Fruit fly (Drosophila melanogaster): ENCODE measurements around the gene CG7465.

Gene CG7465

DNA sequence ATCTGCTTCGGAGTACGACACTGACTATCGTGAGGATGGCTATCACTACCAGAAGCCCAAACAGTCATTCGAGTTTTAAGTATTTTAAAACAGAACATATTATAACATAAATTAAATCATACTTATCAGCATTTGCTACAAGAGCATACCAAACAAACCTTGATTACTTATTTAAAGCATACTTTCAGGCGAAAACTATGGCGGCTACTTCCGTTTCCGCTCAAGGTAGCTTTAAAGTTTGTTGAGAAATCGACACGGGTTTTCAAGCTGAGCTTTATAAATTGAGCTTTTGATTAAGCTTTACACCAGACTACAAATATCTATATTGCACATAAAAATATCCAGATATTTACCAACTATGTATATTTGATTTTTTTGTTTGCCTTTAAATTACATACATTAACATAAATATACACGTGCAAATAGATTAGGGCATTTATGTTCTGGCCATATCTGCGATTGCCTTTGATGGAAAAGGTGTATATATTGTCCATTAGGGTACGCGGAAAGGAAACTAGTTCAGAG, 5.1 kb upstream of the CG7465 start (continued):
- TF ChIP-seq dsx (GFP tag; optimal IDR thresholded peaks at IDR 0.05; ENCODE audit: poor library complexity, severe bottlenecking) (no peak), CG9139 (GFP tag; optimal IDR thresholded peaks at IDR 0.05) (peak; percentile 40), Hr4 (GFP tag; optimal IDR thresholded peaks at IDR 0.05) (peak; percentile 61), OdsH (GFP tag; optimal IDR thresholded peaks at IDR 0.05) (peak; percentile 50), CG11902 (GFP tag; optimal IDR thresholded peaks at IDR 0.05) (no peak), CG6808 (GFP tag; optimal IDR thresholded peaks at IDR 0.05) (peak; percentile 14), CG16779 (tag; optimal IDR thresholded peaks at IDR 0.05) (peak; percentile 22), CG15336 (GFP tag; IDR thresholded peaks at IDR 0.05) (peak; percentile 48; the same call in 1 of the 2 replicates)

DNA sequence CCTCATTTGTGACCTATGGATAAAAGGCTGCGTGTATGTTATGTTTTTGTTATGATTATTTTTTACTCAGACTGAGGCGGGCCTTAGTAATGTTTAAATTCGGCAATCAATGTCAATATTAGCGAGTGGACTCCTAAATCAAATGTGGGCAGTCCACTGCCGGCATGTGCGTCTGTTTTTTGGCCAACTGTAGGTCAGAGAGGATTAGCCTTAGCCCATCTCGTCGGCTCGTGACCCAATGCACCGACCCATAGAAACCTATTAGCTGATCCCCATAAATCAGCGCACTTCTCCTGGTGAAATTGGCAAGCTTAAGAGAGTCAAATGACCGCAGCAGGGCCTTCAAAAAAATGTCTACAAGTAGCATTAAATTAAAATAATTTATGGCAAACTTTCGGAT, 4.4 kb upstream of the CG7465 start:
- TF ChIP-seq CG11762 (GFP tag; optimal IDR thresholded peaks at IDR 0.05; ENCODE audit: insufficient read depth), result no peak
- TF ChIP-seq CG8119 (GFP tag; IDR thresholded peaks at IDR 0.05), result 0 out of 3 replicates have a peak, but pooled peaks have one; percentile 2

DNA sequence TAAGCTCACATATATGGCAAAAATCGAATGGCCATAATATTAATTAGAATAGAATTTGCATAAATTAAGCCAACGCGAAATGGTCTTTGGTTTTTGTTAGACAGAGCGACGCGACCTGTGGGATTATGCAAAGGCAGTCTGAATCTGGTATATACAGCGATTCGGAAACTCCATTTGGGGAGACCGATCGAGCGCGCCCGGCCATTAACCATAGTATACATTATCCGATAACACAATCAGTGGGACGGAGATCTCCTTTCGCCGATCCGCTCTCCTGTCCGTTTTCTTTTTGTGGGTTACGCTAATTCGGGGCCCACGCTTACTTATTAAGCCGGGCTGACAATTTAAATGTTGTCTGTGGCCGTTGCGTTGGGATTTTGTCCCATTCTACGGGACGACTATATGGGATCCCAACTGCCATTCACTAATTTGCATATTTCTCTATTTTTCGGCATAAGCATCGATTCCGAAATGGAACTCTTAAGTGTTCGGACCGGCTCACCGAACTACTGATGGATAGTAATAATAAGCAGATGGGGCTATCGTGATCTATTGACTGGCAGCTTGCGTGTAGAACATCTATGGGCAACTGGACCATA, 2.3 kb upstream of the CG7465 start:
- no peak for TF ChIP-seq CG8632 (GFP tag; optimal IDR thresholded peaks at IDR 0.05)

DNA sequence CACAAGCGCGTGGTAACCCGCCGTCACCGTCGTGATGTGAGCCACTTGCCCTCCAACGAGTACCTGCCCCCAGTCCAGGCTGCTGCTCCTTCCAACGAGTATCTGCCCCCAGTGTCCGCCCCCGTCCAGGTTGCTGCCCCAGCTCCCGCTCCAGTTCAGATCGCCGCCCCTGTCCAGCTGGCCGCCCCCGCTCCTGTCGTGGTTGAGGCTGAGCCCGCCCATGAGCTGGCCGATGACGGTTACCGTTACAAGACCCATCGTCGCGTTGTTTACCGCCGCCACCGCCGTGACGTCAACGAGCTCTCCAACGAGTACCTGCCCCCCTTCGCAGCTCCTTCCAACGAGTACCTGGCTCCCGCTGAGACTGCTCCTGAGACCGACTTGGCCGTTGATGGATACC, 681 bp downstream of the CG7465 start:
- TF ChIP-seq Sox14 (GFP tag; optimal IDR thresholded peaks at IDR 0.05), result no peak
- no peak for TF ChIP-seq salr (GFP tag; optimal IDR thresholded peaks at IDR 0.05)
- no peak for TF ChIP-seq esn (GFP tag; optimal IDR thresholded peaks at IDR 0.05)
- TF ChIP-seq CG6854 (GFP tag; optimal IDR thresholded peaks at IDR 0.05), result no peak
- TF ChIP-seq achi (GFP tag; optimal IDR thresholded peaks at IDR 0.05), result no peak
- no peak for TF ChIP-seq CG6276 (GFP tag; optimal IDR thresholded peaks at IDR 0.05)

DNA sequence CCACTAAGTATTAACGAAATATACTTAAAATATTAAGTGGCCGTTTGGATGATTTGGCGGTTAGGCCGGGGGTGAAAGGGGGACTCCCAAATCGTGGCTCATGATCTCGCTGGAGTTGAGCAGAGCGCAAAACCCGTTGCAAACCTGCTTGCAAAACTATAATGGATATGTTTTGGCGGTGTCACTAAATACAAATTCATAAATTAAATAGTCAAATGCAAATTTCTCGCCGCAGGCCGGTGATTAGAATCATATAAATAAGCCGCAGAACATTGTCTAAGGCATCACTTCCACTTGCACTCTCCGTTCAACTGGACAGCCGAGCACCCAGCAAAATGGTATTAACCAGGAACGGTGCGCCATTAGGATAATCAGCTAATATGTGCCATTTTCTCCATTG, 2.4 kb downstream of the CG7465 start, which contains the start of gene CG11350:
Gene CG11350, plus strand, starts transcription at position 301 of the 400 bp plus-strand sequence.
- TF ChIP-seq CG6163 (GFP tag; IDR thresholded peaks at IDR 0.05), result no peak
- no peak for TF ChIP-seq salr (GFP tag; optimal IDR thresholded peaks at IDR 0.05)
- TF ChIP-seq Gug (GFP tag; IDR thresholded peaks at IDR 0.05), result no peak
- TF ChIP-seq CG16779 (tag; optimal IDR thresholded peaks at IDR 0.05), result no peak

DNA sequence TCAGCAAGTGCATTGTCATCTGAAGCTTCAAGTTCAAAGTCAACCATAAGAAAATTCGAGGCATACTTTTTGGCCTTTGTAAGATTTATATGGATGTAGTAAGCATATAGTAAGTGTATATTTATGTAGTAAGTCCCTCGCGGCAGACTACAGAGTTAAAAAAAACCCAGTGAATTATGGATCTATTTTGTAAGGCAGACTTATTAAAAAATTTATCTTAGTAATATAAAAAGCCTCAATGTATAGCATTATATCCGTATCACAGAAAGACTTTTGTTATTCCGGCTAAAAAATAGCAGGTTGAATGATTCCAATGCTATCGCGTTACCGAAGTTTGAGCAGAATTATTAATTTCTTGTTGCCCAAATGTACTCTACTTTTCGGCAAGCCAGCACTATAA, 4.5 kb downstream of the CG7465 start:
- no peak for TF ChIP-seq acj6 (GFP tag; optimal IDR thresholded peaks at IDR 0.05)
- TF ChIP-seq dsx (GFP tag; optimal IDR thresholded peaks at IDR 0.05; ENCODE audit: poor library complexity, severe bottlenecking), result no peak
- TF ChIP-seq Eip78C (GFP tag), result peak; percentile 65
- no peak for TF ChIP-seq Ets21C (GFP tag; optimal IDR thresholded peaks at IDR 0.05)
- no peak for TF ChIP-seq Lpt (GFP tag; optimal IDR thresholded peaks at IDR 0.05)
- TF ChIP-seq CG1621 (tag; optimal IDR thresholded peaks at IDR 0.05), result no peak
- TF ChIP-seq Smox (GFP tag; optimal IDR thresholded peaks at IDR 0.05), result peak; percentile 3
- no peak for TF ChIP-seq CG10669 (GFP tag; optimal IDR thresholded peaks at IDR 0.05)
- TF ChIP-seq CG4318 (GFP tag; optimal IDR thresholded peaks at IDR 0.05), result no peak
- TF ChIP-seq achi (GFP tag; optimal IDR thresholded peaks at IDR 0.05), result peak; percentile 1
- TF ChIP-seq Sox102F (GFP tag; optimal IDR thresholded peaks at IDR 0.05), result no peak
- no peak for TF ChIP-seq spab (GFP tag; optimal IDR thresholded peaks at IDR 0.05)
- no peak for TF ChIP-seq CG7368 (GFP tag; optimal IDR thresholded peaks at IDR 0.05)
- peak; percentile 24 for TF ChIP-seq Hr4 (GFP tag; optimal IDR thresholded peaks at IDR 0.05)
- TF ChIP-seq CG32006 (GFP tag; optimal IDR thresholded peaks at IDR 0.05), result no peak
- no peak for TF ChIP-seq Met (GFP tag; optimal IDR thresholded peaks at IDR 0.05)
- TF ChIP-seq lz (GFP tag; optimal IDR thresholded peaks at IDR 0.05), result no peak
- no peak for TF ChIP-seq pdm3 (GFP tag; optimal IDR thresholded peaks at IDR 0.05)
- no peak for TF ChIP-seq CG9139 (GFP tag; optimal IDR thresholded peaks at IDR 0.05)
- no peak for TF ChIP-seq ss (GFP tag; optimal IDR thresholded peaks at IDR 0.05)
- TF ChIP-seq CG6854 (GFP tag; optimal IDR thresholded peaks at IDR 0.05), result no peak
- TF ChIP-seq Eip75B (GFP tag; optimal IDR thresholded peaks at IDR 0.05), result no peak
- TF ChIP-seq CG34406 (GFP tag; optimal IDR thresholded peaks at IDR 0.05), result no peak
- TF ChIP-seq fd59A (GFP tag; optimal IDR thresholded peaks at IDR 0.05), result no peak
- TF ChIP-seq Sox15 (GFP tag; optimal IDR thresholded peaks at IDR 0.05), result no peak
- no peak for TF ChIP-seq net (GFP tag; optimal IDR thresholded peaks at IDR 0.05)
- TF ChIP-seq eg (GFP tag; IDR thresholded peaks at IDR 0.05), result no peak
